Worm (Caenorhabditis elegans): ENCODE data around the gene F39C12.1.

DNA sequence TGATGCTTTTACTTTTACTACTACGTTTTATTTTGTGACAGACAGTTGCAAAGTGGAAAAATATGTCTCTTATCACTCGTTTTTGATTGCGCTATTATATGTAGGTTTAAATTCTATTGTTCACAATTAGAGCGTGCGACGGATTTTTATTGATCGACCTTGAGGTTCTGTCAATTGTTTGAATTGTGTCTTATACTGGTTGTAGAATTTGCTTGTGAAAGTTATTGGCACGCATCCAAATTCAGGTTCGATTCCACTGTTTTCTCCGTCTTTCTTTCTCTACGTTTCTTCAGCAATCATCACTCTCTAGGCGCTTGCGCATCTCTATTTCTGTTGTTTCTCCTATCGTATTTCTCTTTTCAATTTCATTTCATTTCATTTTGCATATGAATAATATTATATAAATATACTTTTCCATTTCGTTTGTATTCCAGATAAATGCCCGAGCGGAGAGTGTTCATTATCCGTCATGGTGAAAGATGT lies 40.7 kb upstream of the F39C12.1 start, which contains the start of gene T07F12.1:
- TF ChIP-seq ceh-34 (tag; optimal IDR thresholded peaks at IDR 0.05), result no peak
- no peak for TF ChIP-seq unc-55 (GFP tag; optimal IDR thresholded peaks at IDR 0.05)
- TF ChIP-seq fkh-10 (GFP tag; optimal IDR thresholded peaks at IDR 0.05), result no peak

All from whole organism, late embryonic.